Fruit fly (Drosophila melanogaster) whole organism, embryonic: ENCODE data around the gene Crg-1.
A peak's percentile ranks its signal among the peaks of the same experiment; 100 is the strongest.

Experiments used
- ATbp ChIP-seq: fragments of 200-800 bp; sonication (Bioruptor generic); optimal IDR thresholded peaks from 2 replicates; lab custom pipeline; 2017; ENCODE audit warnings: missing biosample characterization, mild to moderate bottlenecking, missing genetic modification characterization, missing genetic modification reagents
- Asciz ChIP-seq: fragments of 200-800 bp; sonication (Bioruptor generic); optimal IDR thresholded peaks from 2 replicates; lab custom pipeline; 2017; ENCODE audit warnings: missing biosample characterization, mild to moderate bottlenecking, missing genetic modification characterization, missing genetic modification reagents
- Atf6 ChIP-seq: fragments of 200-800 bp; sonication (Bioruptor generic); IDR thresholded peaks from 2 replicates; pipeline ENCODE4 v1.3.6; 2022; ENCODE audit warnings: missing biosample characterization, missing genetic modification characterization
- Blimp-1 ChIP-seq: fragments of 200-800 bp; sonication (Bioruptor generic); optimal IDR thresholded peaks from 3 replicates; lab custom pipeline; 2018; ENCODE audit warnings: missing biosample characterization, missing genetic modification characterization, mild to moderate bottlenecking, moderate library complexity, missing genetic modification reagents
- CG10366 ChIP-seq: fragments of 200-800 bp; sonication (Bioruptor generic); IDR thresholded peaks from 2 replicates; pipeline ENCODE4 v1.3.6; 2022; ENCODE audit warnings: missing biosample characterization, missing genetic modification characterization
- CG10959 ChIP-seq: fragments of 200-800 bp; sonication (Bioruptor generic); IDR thresholded peaks from 2 replicates; pipeline ENCODE4 v1.3.6; 2022; ENCODE audit warnings: missing biosample characterization, missing genetic modification characterization
- CG12155 ChIP-seq: fragments of 200-800 bp; sonication (Bioruptor generic); optimal IDR thresholded peaks from 3 replicates; lab custom pipeline; 2016; ENCODE audit warnings: missing biosample characterization, missing genetic modification characterization
- CG12659 ChIP-seq: fragments of 200-800 bp; sonication (Bioruptor generic); optimal IDR thresholded peaks from 3 replicates; lab custom pipeline; 2017; ENCODE audit warnings: mild to moderate bottlenecking, missing biosample characterization, missing genetic modification reagents, missing genetic modification characterization
- CG12769 ChIP-seq: fragments of 200-800 bp; sonication (Bioruptor generic); optimal IDR thresholded peaks from 2 replicates; lab custom pipeline; 2019; ENCODE audit warnings: missing biosample characterization, mild to moderate bottlenecking, missing genetic modification characterization, moderate library complexity
- CG13894 ChIP-seq: fragments of 200-800 bp; sonication (Bioruptor generic); optimal IDR thresholded peaks from 3 replicates; lab custom pipeline; 2018; ENCODE audit warnings: missing biosample characterization, mild to moderate bottlenecking, missing genetic modification characterization, moderate library complexity
- CG2120 ChIP-seq: fragments of 200-800 bp; sonication (Bioruptor generic); optimal IDR thresholded peaks from 3 replicates; lab custom pipeline; 2016; ENCODE audit warnings: missing biosample characterization, missing genetic modification characterization
- CG31365 ChIP-seq: fragments of 200-800 bp; sonication (Bioruptor generic); optimal IDR thresholded peaks from 2 replicates; lab custom pipeline; 2018; ENCODE audit warnings: missing biosample characterization, mild to moderate bottlenecking, missing genetic modification characterization
- CG3281 ChIP-seq: fragments of 200-800 bp; sonication (Bioruptor generic); optimal IDR thresholded peaks from 3 replicates; lab custom pipeline; 2017; ENCODE audit warnings: missing biosample characterization, mild to moderate bottlenecking, missing genetic modification characterization
- CG7556 ChIP-seq: fragments of 200-800 bp; sonication (Bioruptor generic); optimal IDR thresholded peaks from 2 replicates; lab custom pipeline; 2017; ENCODE audit warnings: missing biosample characterization, mild to moderate bottlenecking, missing genetic modification characterization
- CG8290 ChIP-seq, 3 experiments: fragments of 200-800 bp; sonication (Bioruptor generic); optimal IDR thresholded peaks; 2 replicates each; lab custom pipeline; 2016 to 2019; ENCODE audit warnings: missing biosample characterization in 3 of 3, missing genetic modification characterization in 3 of 3, mild to moderate bottlenecking in 2 of 3, moderate library complexity in 1 of 3
- Camta ChIP-seq: fragments of 200-800 bp; sonication (Bioruptor generic); optimal IDR thresholded peaks from 2 replicates; lab custom pipeline; 2016; ENCODE audit warnings: missing biosample characterization, missing genetic modification characterization
- Dbx ChIP-seq: fragments of 200-800 bp; sonication (Bioruptor generic); IDR thresholded peaks from 3 replicates; pipeline ENCODE4 v1.3.6; 2022; ENCODE audit warnings: missing biosample characterization, missing genetic modification characterization
- Dip2 ChIP-seq: fragments of 200-800 bp; sonication (Bioruptor generic); IDR thresholded peaks from 2 replicates; pipeline ENCODE4 v1.3.6; 2022; ENCODE audit warnings: missing biosample characterization, missing genetic modification characterization
- Dip3 ChIP-seq: fragments of 200-800 bp; sonication (Bioruptor generic); optimal IDR thresholded peaks from 3 replicates; lab custom pipeline; 2016; ENCODE audit warnings: missing biosample characterization, missing genetic modification characterization
- E2f2 ChIP-seq: fragments of 200-800 bp; sonication (Bioruptor generic); IDR thresholded peaks from 2 replicates; pipeline ENCODE4 v1.3.6; 2022; ENCODE audit warnings: missing biosample characterization, missing genetic modification characterization
- Eip74EF ChIP-seq, 2 experiments: fragments of 200-800 bp in 1 of 2; fragments of >200 bp in 1 of 2; sonication (Bioruptor generic) in 1 of 2; optimal IDR thresholded peaks; 2 replicates each; lab custom pipeline; 2017 to 2019; ENCODE audit warnings: missing biosample characterization in 2 of 2, missing genetic modification characterization in 2 of 2, mild to moderate bottlenecking in 1 of 2, moderate library complexity in 1 of 2
- Ets65A ChIP-seq: fragments of 200-800 bp; sonication (Bioruptor generic); peaks from one replicate; lab custom pipeline; 2016; ENCODE audit warnings: missing biosample characterization, missing genetic modification characterization
- Hr3 ChIP-seq: fragments of 200-800 bp; sonication (Bioruptor generic); optimal IDR thresholded peaks from 3 replicates; lab custom pipeline; 2016; ENCODE audit warnings: missing biosample characterization, missing genetic modification characterization
- Hr51 ChIP-seq, 2 experiments: fragments of 200-800 bp; sonication (Bioruptor generic); optimal IDR thresholded peaks; 2 replicates in 1 of 2; 3 replicates in 1 of 2; lab custom pipeline; 2016 to 2018; ENCODE audit warnings: missing biosample characterization in 2 of 2, missing genetic modification characterization in 2 of 2, mild to moderate bottlenecking in 1 of 2, moderate library complexity in 1 of 2
- Hr78 ChIP-seq, 2 experiments: fragments of 200-800 bp in 1 of 2; fragments of >200 bp in 1 of 2; sonication (Bioruptor generic) in 1 of 2; optimal IDR thresholded peaks; 2 replicates each; lab custom pipeline; 2017 to 2019; ENCODE audit warnings: missing biosample characterization in 2 of 2, missing genetic modification characterization in 2 of 2, mild to moderate bottlenecking in 1 of 2, moderate library complexity in 1 of 2
- Hsf ChIP-seq: fragments of 200-800 bp; sonication (Bioruptor generic); optimal IDR thresholded peaks from 3 replicates; lab custom pipeline; 2016; ENCODE audit warnings: missing biosample characterization, missing genetic modification characterization
- Jarid2 ChIP-seq: fragments of 200-800 bp; sonication (Bioruptor generic); optimal IDR thresholded peaks from 3 replicates; lab custom pipeline; 2017; ENCODE audit warnings: mild to moderate bottlenecking, missing biosample characterization, missing genetic modification reagents, missing genetic modification characterization
- MESR4 ChIP-seq: fragments of 200-800 bp; sonication (Bioruptor generic); optimal IDR thresholded peaks from 2 replicates; lab custom pipeline; 2018; ENCODE audit warnings: missing biosample characterization, mild to moderate bottlenecking, missing genetic modification characterization, moderate library complexity
- Med ChIP-seq: fragments of 200-800 bp; sonication (Bioruptor generic); peaks from one replicate; lab custom pipeline; 2016; ENCODE audit warnings: missing biosample characterization, missing genetic modification characterization, mild to moderate bottlenecking, inconsistent platforms, moderate library complexity
- Side ChIP-seq: fragments of 200-800 bp; sonication (Bioruptor generic); optimal IDR thresholded peaks from 2 replicates; lab custom pipeline; 2016; ENCODE audit warnings: missing biosample characterization, missing genetic modification characterization
- Sox100B ChIP-seq: fragments of 200-800 bp; sonication (Bioruptor generic); optimal IDR thresholded peaks from 3 replicates; lab custom pipeline; 2018; ENCODE audit warnings: missing biosample characterization, mild to moderate bottlenecking, missing genetic modification characterization
- Ssrp ChIP-seq: fragments of 200-800 bp; sonication (Bioruptor generic); optimal IDR thresholded peaks from 2 replicates; lab custom pipeline; 2018; ENCODE audit warnings: missing biosample characterization, mild to moderate bottlenecking, missing genetic modification characterization, moderate library complexity
- bcd ChIP-seq: fragments of 200-800 bp; sonication (Bioruptor generic); optimal IDR thresholded peaks from 2 replicates; lab custom pipeline; 2017; ENCODE audit warnings: missing biosample characterization, mild to moderate bottlenecking, missing genetic modification characterization
- bsh ChIP-seq, 2 experiments: fragments of 200-800 bp; sonication (Bioruptor generic); optimal IDR thresholded peaks; 2 replicates each; lab custom pipeline; 2017 to 2018; ENCODE audit warnings: mild to moderate bottlenecking in 2 of 2, missing biosample characterization in 2 of 2, missing genetic modification characterization in 2 of 2, moderate library complexity in 1 of 2
- chinmo ChIP-seq: fragments of 200-800 bp; sonication (Bioruptor generic); IDR thresholded peaks from 4 replicates; pipeline ENCODE4 v1.3.6; 2022; ENCODE audit warnings: missing biosample characterization, missing genetic modification characterization; ENCODE audit not compliant: partially characterized antibody
- dm ChIP-seq: fragments of 200-800 bp; sonication (Bioruptor generic); optimal IDR thresholded peaks from 3 replicates; lab custom pipeline; 2016; ENCODE audit warnings: missing biosample characterization, missing genetic modification characterization
- dpn ChIP-seq, 2 experiments: fragments of 200-800 bp; sonication (Bioruptor generic); optimal IDR thresholded peaks; 3 replicates each; lab custom pipeline; 2016; ENCODE audit warnings: missing biosample characterization in 2 of 2, missing genetic modification characterization in 2 of 2
- eyg ChIP-seq: fragments of 200-800 bp; sonication (Bioruptor generic); optimal IDR thresholded peaks from 3 replicates; lab custom pipeline; 2016; ENCODE audit warnings: missing biosample characterization, missing genetic modification characterization
- fd102C ChIP-seq: fragments of 200-800 bp; sonication (Bioruptor generic); optimal IDR thresholded peaks from 2 replicates; lab custom pipeline; 2018; ENCODE audit warnings: missing biosample characterization, mild to moderate bottlenecking, missing genetic modification characterization, moderate library complexity
- fd96Cb ChIP-seq: fragments of 200-800 bp; sonication (Bioruptor generic); optimal IDR thresholded peaks from 2 replicates; lab custom pipeline; 2018; ENCODE audit warnings: missing biosample characterization, mild to moderate bottlenecking, missing genetic modification characterization, moderate library complexity
- gcm ChIP-seq: fragments of 200-800 bp; sonication (Bioruptor generic); optimal IDR thresholded peaks from 2 replicates; lab custom pipeline; 2019; ENCODE audit warnings: missing biosample characterization, mild to moderate bottlenecking, missing genetic modification characterization, moderate library complexity
- grau ChIP-seq: fragments of 200-800 bp; optimal IDR thresholded peaks from 3 replicates; lab custom pipeline; 2019; ENCODE audit warnings: missing biosample characterization, mild to moderate bottlenecking, missing genetic modification characterization, moderate library complexity
- lola ChIP-seq, 3 experiments: fragments of >200 bp in 2 of 3; fragments of 200-800 bp in 1 of 3; sonication (Bioruptor generic) in 1 of 3; optimal IDR thresholded peaks; 2 replicates each; lab custom pipeline; 2017 to 2019; ENCODE audit warnings: missing biosample characterization in 3 of 3, missing genetic modification characterization in 3 of 3, mild to moderate bottlenecking in 1 of 3, moderate library complexity in 1 of 3
- nmo ChIP-seq: fragments of 200-800 bp; sonication (Bioruptor generic); optimal IDR thresholded peaks from 2 replicates; lab custom pipeline; 2018; ENCODE audit warnings: missing biosample characterization, mild to moderate bottlenecking, missing genetic modification characterization, moderate library complexity
- org-1 ChIP-seq: fragments of 200-800 bp; sonication (Bioruptor generic); optimal IDR thresholded peaks from 2 replicates; lab custom pipeline; 2017; ENCODE audit warnings: missing biosample characterization, missing genetic modification characterization
- pfk ChIP-seq: fragments of 200-800 bp; sonication (Bioruptor generic); optimal IDR thresholded peaks from 2 replicates; lab custom pipeline; 2018; ENCODE audit warnings: missing biosample characterization, mild to moderate bottlenecking, missing genetic modification characterization, moderate library complexity
- row ChIP-seq: fragments of 200-800 bp; sonication (Bioruptor generic); IDR thresholded peaks from 3 replicates; pipeline ENCODE4 v1.3.6; 2022; ENCODE audit warnings: missing biosample characterization, missing genetic modification characterization
- sd ChIP-seq: fragments of 200-800 bp; sonication (Bioruptor generic); optimal IDR thresholded peaks from 3 replicates; lab custom pipeline; 2018; ENCODE audit warnings: missing biosample characterization, mild to moderate bottlenecking, missing genetic modification characterization, moderate library complexity
- stc ChIP-seq: fragments of 200-800 bp; sonication (Bioruptor generic); IDR thresholded peaks from 2 replicates; pipeline ENCODE4 v1.3.6; 2022; ENCODE audit warnings: missing biosample characterization, missing genetic modification characterization

The Crg-1 gene

dm6 chrX:3745264-3745564 is 47.8 kb upstream of the Crg-1 start (continued):
- peak; percentile 33 for TF ChIP-seq Camta (GFP tag; lab: Kevin White, UChicago)
- TF ChIP-seq CG7556: peak; percentile 45
- TF ChIP-seq gcm (GFP tag; lab: Kevin White, UChicago): no peak
- peak; percentile 50 for TF ChIP-seq fd96Cb
- TF ChIP-seq Hr3 (GFP tag; lab: Kevin White, UChicago): peak; percentile 9
- TF ChIP-seq Dip3 (GFP tag; lab: Kevin White, UChicago): peak; percentile 9
- TF ChIP-seq row (GFP tag; lab: Robert Waterston, UW): peak; percentile 63
- peak in 1 of 2 experiments; percentile 66 for TF ChIP-seq Hr51 (GFP tag; optimal IDR thresholded peaks at IDR 0.05; lab: Kevin White, UChicago)
- peak; percentile 66 for TF ChIP-seq CG12155 (GFP tag; lab: Kevin White, UChicago)
- TF ChIP-seq ATbp (GFP tag; lab: Kevin White, UChicago): peak; percentile 29
- TF ChIP-seq lola (GFP tag; optimal IDR thresholded peaks at IDR 0.05; lab: Kevin White, UChicago): no peak
- TF ChIP-seq eyg: no peak
- TF ChIP-seq Asciz: peak; percentile 17
- no peak for TF ChIP-seq Side (GFP tag; lab: Kevin White, UChicago)
- TF ChIP-seq CG12769 (tag; lab: Kevin White, UChicago): peak; percentile 62
- TF ChIP-seq Blimp-1 (GFP tag; lab: Kevin White, UChicago): peak; percentile 39
- peak in 1 of 2 experiments; percentile 46 for TF ChIP-seq bsh (GFP tag; optimal IDR thresholded peaks at IDR 0.05; lab: Kevin White, UChicago)
- TF ChIP-seq Sox100B: peak; percentile 51
- TF ChIP-seq sd (tag; lab: Kevin White, UChicago): no peak
- TF ChIP-seq bcd (GFP tag; lab: Kevin White, UChicago): peak; percentile 17
- 0 out of 3 replicates have a peak, but pooled peaks have one; percentile 8 for TF ChIP-seq Dbx
- peak; percentile 35 for TF ChIP-seq Ets65A
- TF ChIP-seq CG3281 (GFP tag; lab: Kevin White, UChicago): peak; percentile 45
- peak; percentile 52; the same call in 1 of the 2 replicates for TF ChIP-seq stc (GFP tag; lab: Robert Waterston, UW)
- no peak for TF ChIP-seq CG10959 (GFP tag; lab: Robert Waterston, UW)
- TF ChIP-seq dm (GFP tag; lab: Kevin White, UChicago): no peak
- TF ChIP-seq Hr78 (GFP tag; optimal IDR thresholded peaks at IDR 0.05; lab: Kevin White, UChicago): peak in 1 of 2 experiments; percentile 33
- peak; percentile 61 for TF ChIP-seq Atf6 (GFP tag; lab: Robert Waterston, UW)
- no peak for TF ChIP-seq CG31365
- peak; percentile 48 for TF ChIP-seq Ssrp
- no peak for TF ChIP-seq E2f2 (GFP tag; lab: Robert Waterston, UW)
- TF ChIP-seq CG10366 (GFP tag; lab: Robert Waterston, UW): peak; percentile 27; the same call in 1 of the 2 replicates
- no peak for TF ChIP-seq CG8290 (GFP tag; optimal IDR thresholded peaks at IDR 0.05; lab: Kevin White, UChicago)
- peak in 1 of 2 experiments; percentile 50 for TF ChIP-seq CG8290 (tag; optimal IDR thresholded peaks at IDR 0.05; lab: Kevin White, UChicago)
- TF ChIP-seq MESR4 (GFP tag; lab: Kevin White, UChicago): no peak
- TF ChIP-seq chinmo: no peak
- TF ChIP-seq pfk (GFP tag; lab: Kevin White, UChicago): no peak
- TF ChIP-seq fd102C (GFP tag; lab: Kevin White, UChicago): no peak
- TF ChIP-seq Med (GFP tag; lab: Kevin White, UChicago): peak; percentile 77
- TF ChIP-seq CG13894 (tag; lab: Kevin White, UChicago): no peak
- no peak for TF ChIP-seq Eip74EF (GFP tag; optimal IDR thresholded peaks at IDR 0.05; lab: Kevin White, UChicago)
- TF ChIP-seq nmo: peak; percentile 54
- peak; percentile 14 to 34 for TF ChIP-seq dpn (GFP tag; optimal IDR thresholded peaks at IDR 0.05; lab: Kevin White, UChicago)
- TF ChIP-seq Hsf: peak; percentile 4
- no peak for TF ChIP-seq Jarid2 (GFP tag; lab: Kevin White, UChicago)
- no peak for TF ChIP-seq Dip2 (GFP tag; lab: Robert Waterston, UW)
- peak; percentile 46 for TF ChIP-seq grau (tag; lab: Kevin White, UChicago)
- TF ChIP-seq org-1: peak; percentile 35
- peak; percentile 51 for TF ChIP-seq CG2120 (GFP tag; lab: Kevin White, UChicago)
- TF ChIP-seq CG12659 (GFP tag; lab: Kevin White, UChicago): peak; percentile 29
